Fruit fly (Drosophila melanogaster) S2 (cell line): ENCODE results near the gene svr.

ENCODE experiments used
- CG8478 ChIP-seq: fragments of >200 bp; optimal IDR thresholded peaks from 2 replicates; lab custom pipeline; 2018
- CTCF ChIP-seq, 2 experiments: fragments of >200 bp; optimal IDR thresholded peaks; 2 replicates each; lab custom pipeline; 2018

The svr gene

DNA sequence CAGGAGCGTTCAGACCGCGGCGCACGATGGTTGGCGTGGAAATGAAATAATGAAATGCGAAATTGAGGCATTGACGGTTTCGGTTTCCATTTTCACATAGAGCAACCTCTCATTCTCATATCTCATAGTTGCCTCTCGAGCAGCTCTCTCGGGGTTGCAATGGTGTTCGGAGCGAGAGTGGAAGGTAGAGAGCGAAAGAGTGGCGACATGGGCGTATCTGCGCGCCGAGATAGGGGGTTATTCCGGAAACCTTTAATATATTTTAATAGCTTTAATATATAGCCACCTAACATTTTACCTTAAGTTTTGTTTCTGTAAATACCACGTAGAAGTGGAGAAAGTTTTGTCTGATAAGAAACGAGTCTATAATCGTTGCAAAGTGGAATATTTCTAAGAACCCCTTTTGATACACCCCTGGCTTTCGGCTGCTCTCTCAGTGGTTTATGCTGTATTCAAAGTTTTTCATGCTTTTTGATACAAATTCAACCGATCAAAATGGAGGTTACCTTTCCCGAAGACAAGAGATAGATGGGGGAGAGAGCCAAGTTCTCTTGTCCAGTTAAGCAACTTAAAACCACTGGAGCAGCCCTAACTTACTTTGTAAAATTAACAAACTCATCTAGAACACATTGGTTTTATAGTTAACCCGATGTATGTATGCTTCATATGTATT lies 27.1 kb downstream of the svr start, which contains the start of gene elav:
TSS of gene elav (minus strand) at position 48 of the 673 bp plus-strand sequence.
- TF ChIP-seq CTCF (optimal IDR thresholded peaks at IDR 0.05; lab: Kevin White, UChicago) (no peak), CG8478 (lab: Kevin White, UChicago) (no peak)

DNA sequence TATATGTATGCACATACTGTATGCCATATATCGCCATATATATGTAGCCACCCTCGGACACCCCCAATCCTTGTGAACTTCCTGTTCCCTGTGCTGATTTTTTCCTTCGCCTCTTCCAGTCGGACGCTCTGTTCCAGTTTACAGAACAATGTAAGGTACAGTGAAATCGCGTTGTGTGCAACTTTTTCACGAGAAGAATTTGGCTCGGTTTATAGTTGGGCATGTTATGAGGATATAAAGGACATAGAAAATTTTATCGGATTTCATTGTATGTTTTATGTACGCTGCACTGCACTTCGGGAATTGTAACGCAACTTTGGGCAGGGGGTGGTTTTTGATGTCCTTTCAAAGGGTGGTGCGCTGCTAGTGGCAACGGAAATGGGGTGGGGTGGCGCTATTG lies 28.1 kb downstream of the svr start:
- TF ChIP-seq CG8478 (lab: Kevin White, UChicago) = no peak
- TF ChIP-seq CTCF (optimal IDR thresholded peaks at IDR 0.05; lab: Kevin White, UChicago) = no peak

DNA sequence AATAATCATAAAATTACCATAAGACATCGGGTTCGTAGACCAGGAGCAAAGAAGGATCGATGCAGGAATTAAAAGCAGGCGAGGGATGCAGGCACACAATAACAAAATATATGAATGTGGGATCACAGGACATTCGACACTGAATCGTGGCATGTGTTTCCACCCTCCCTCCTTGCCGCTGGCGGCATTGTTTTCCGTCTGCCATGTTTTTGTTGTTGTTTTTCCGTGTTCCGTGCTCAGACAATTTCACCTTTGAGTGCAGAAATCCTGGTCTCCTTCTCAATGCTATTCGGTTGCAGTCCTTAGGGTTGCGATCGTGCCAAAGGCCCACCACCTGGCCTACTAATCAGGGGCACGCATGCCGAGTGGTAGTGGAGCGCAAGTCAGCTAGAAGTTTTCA lies 29.4 kb downstream of the svr start:
- TF ChIP-seq CTCF (optimal IDR thresholded peaks at IDR 0.05; lab: Kevin White, UChicago) (no peak), CG8478 (lab: Kevin White, UChicago) (no peak)

DNA sequence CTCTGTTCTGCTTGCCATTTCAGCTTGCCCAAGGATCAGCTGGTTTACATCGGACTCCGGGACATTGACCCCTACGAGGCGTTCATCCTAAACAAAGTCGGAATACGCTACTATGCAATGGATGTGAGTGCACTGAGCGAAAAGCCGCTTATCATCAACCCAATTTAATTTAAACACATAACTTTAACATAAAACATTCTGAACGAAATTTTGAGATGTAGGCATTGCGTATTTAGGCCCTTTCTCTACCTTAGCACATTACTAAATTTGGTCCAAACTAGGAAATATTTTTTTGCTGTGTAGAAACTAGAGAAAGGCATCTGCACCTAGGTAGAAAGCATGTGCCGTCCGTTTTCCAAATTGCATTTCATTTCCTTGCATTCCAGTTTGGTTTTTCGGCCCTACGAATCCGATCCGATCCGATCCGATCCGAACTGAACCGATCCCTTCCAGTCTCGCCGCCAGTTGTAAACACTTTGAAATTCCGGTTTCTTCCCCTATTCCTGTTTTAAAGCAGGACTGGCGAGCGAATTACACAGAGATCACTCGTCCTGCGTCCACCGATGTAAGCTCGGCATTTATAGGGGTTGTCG lies 30.3 kb downstream of the svr start:
- TF ChIP-seq CTCF (optimal IDR thresholded peaks at IDR 0.05; lab: Kevin White, UChicago) (no peak), CG8478 (lab: Kevin White, UChicago) (no peak)

DNA sequence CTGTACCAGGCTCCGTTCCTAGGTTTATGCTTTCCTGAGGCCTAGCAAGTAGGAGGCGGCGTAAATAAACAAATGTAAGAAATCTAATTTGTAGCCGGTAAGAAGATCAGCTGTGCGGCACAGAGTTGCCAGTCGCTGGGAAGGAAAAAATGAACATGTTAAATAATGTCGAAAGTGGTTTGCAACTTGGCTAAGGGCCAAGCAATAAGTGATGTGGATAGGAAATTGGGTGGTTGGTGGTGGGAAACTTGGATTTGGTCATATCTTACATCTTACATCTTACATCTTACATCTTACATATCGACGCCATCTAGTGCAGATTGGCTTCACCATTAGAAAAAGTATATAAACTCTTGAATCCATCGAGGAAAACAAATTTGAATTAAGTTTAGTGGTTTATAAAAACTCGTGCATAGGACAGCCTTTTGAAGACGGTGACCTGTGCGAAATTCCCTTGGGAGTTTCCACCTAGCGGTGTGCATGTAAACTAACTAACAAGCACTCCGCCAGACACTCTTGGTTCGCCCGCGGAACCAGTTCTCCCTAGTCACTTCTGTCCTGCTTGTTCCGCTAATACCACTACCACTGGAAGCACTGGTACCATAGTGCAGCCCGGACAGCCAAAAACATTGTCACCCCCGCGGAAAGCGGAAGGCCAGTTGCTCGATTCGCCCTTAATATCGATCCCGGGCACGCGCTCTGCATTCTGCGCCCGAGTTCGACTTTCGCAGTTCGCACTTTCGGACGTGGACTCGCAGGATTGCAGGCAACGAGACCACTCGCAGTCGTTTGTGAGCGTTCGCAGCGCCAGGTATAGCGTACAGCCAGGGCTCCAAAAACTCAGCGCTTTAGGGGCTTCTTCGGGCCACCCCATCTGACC lies 33.7 kb downstream of the svr start, which contains the start of the genes CG4293 and Appl:
TSS of gene CG4293 (minus strand) at position 568 of the 880 bp plus-strand sequence.
TSS of gene Appl (plus strand) at position 778 of the 880 bp plus-strand sequence.
- TF ChIP-seq CTCF (optimal IDR thresholded peaks at IDR 0.05; lab: Kevin White, UChicago) (peak; percentile 87 to 95), CG8478 (lab: Kevin White, UChicago) (no peak)

- TF ChIP-seq CTCF (optimal IDR thresholded peaks at IDR 0.05; lab: Kevin White, UChicago) = no peak
- no peak for TF ChIP-seq CG8478 (lab: Kevin White, UChicago)
Measured at dm6 chrX:542069-542468, 45.8 kb downstream of the svr start.

- peak; percentile 23 to 45 for TF ChIP-seq CTCF (optimal IDR thresholded peaks at IDR 0.05; lab: Kevin White, UChicago)
- TF ChIP-seq CG8478 (lab: Kevin White, UChicago) = no peak
Measured at dm6 chrX:546372-547006, 50.2 kb downstream of the svr start.
